Fruit fly (Drosophila melanogaster) S2 (cell line): ENCODE data around the gene sd.

Experiments used
- CG8478 ChIP-seq: fragments of >200 bp; optimal IDR thresholded peaks from 2 replicates; lab custom pipeline; 2018
- CTCF ChIP-seq, 2 experiments: fragments of >200 bp; optimal IDR thresholded peaks; 2 replicates each; lab custom pipeline; 2018

dm6 chrX:15857601-15858284, 53.6 kb downstream of the sd start, which contains the start of the genes CG46440 and Myb:
- TF ChIP-seq CTCF (optimal IDR thresholded peaks at IDR 0.05; lab: Kevin White, UChicago) (peak; percentile 3 to 25), CG8478 (lab: Kevin White, UChicago) (no peak)
